Fruit fly (Drosophila melanogaster): ENCODE results near the gene Toll-9.
A peak's percentile ranks its signal among the peaks of the same experiment; 100 is the strongest.

The Toll-9 gene

DNA sequence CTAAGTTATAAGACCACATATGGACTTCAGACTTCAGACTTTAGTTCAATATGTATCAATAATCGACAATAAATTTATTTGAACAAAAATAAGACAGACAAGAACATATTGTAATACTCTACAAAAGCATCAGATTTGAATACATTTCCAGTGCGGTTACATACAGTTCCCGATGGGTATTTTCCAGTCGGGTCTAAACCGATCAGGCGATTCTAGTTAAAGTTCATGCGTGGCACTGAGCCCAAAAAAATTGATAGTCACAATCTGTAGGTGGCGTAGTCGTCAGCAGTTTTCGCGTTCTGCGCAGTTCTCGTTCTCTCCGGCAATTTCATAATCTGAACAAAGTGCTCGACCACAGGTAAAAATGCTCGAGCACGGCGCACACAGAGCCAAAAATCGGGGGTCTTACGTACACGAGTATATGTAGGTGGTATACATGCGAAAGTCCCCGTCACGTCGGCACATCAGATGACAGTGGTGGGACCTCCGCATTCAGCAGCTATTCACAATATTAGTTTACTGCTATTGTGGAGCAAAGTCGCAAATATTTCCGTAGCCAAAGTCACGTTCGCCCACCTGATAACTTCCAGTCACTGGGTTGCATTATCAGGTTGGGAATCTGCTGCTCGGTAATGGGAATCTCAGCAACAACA, 28.9 kb upstream of the Toll-9 start (continued):
- TF ChIP-seq Asciz (GFP tag; optimal IDR thresholded peaks at IDR 0.05) (no peak), CG32767 (GFP tag; IDR thresholded peaks at IDR 0.05) (no peak), ewg (GFP tag; optimal IDR thresholded peaks at IDR 0.05) (no peak), Xrp1 (GFP tag; IDR thresholded peaks at IDR 0.05) (no peak), Six4 (GFP tag; optimal IDR thresholded peaks at IDR 0.05) (no peak), GATAe (GFP tag; conservative IDR thresholded peaks at IDR 0.05) (no peak; the same call in 1 of the 2 replicates), CG6254 (GFP tag; optimal IDR thresholded peaks at IDR 0.05) (no peak), slou (GFP tag; optimal IDR thresholded peaks at IDR 0.05) (no peak), ash1 (GFP tag; optimal IDR thresholded peaks at IDR 0.05) (no peak), Drgx (GFP tag; IDR thresholded peaks at IDR 0.05) (0 out of 2 replicates have a peak, but pooled peaks have one; percentile 38), br (optimal IDR thresholded peaks at IDR 0.05) (no peak), gsb-n (tag; optimal IDR thresholded peaks at IDR 0.05) (no peak), Ravus (GFP tag; IDR thresholded peaks at IDR 0.05) (no peak), CG4617 (GFP tag; optimal IDR thresholded peaks at IDR 0.05; ENCODE audit: borderline replicate concordance) (no peak), Fer1 (GFP tag; optimal IDR thresholded peaks at IDR 0.05) (peak; percentile 69), sim (GFP tag; IDR thresholded peaks at IDR 0.05) (no peak), pho (GFP tag; optimal IDR thresholded peaks at IDR 0.05) (peak; percentile 64), Deaf1 (tag; optimal IDR thresholded peaks at IDR 0.05) (peak; percentile 37), caup (GFP tag; optimal IDR thresholded peaks at IDR 0.05; ENCODE audit: severe bottlenecking) (peak; percentile 46), seq (GFP tag; IDR thresholded peaks at IDR 0.05) (no peak; the same call in 1 of the 2 replicates), Atf6 (GFP tag; IDR thresholded peaks at IDR 0.05) (peak; percentile 75), C15 (GFP tag; IDR thresholded peaks at IDR 0.05) (no peak), CG2712 (tag; optimal IDR thresholded peaks at IDR 0.05) (peak; percentile 33), zf30C (GFP tag; optimal IDR thresholded peaks at IDR 0.05) (peak; percentile 9), CG14667 (GFP tag; IDR thresholded peaks at IDR 0.05) (no peak), CG10147 (GFP tag; optimal IDR thresholded peaks at IDR 0.05) (peak; percentile 3), CG8089 (GFP tag; optimal IDR thresholded peaks at IDR 0.05) (no peak), CG1647 (GFP tag; optimal IDR thresholded peaks at IDR 0.05) (peak; percentile 54), ara (GFP tag; IDR thresholded peaks at IDR 0.05) (no peak), CG4820 (GFP tag; optimal IDR thresholded peaks at IDR 0.05) (peak; percentile 59), CG11696 (GFP tag; IDR thresholded peaks at IDR 0.05) (no peak), CG6813 (GFP tag; optimal IDR thresholded peaks at IDR 0.05) (no peak), Doc2 (GFP tag; IDR thresholded peaks at IDR 0.05) (no peak), Jarid2 (GFP tag; optimal IDR thresholded peaks at IDR 0.05) (no peak), Xbp1 (GFP tag; optimal IDR thresholded peaks at IDR 0.05) (peak; percentile 40), so (GFP tag; IDR thresholded peaks at IDR 0.05) (peak; percentile 38; the same call in 2 of the 3 replicates), Kr (GFP tag; optimal IDR thresholded peaks at IDR 0.05) (no peak), peb (GFP tag; IDR thresholded peaks at IDR 0.05) (no peak), Ssrp (tag; optimal IDR thresholded peaks at IDR 0.05) (no peak), schlank (tag; optimal IDR thresholded peaks at IDR 0.05) (no peak), stc (GFP tag; IDR thresholded peaks at IDR 0.05) (no peak), D19B (GFP tag; optimal IDR thresholded peaks at IDR 0.05) (peak; percentile 99), Atf3 (GFP tag; optimal IDR thresholded peaks at IDR 0.05) (no peak), ap (GFP tag; IDR thresholded peaks at IDR 0.05) (no peak), CG18764 (GFP tag; optimal IDR thresholded peaks at IDR 0.05) (no peak), trh (GFP tag; optimal IDR thresholded peaks at IDR 0.05) (no peak), Hmx (GFP tag; optimal IDR thresholded peaks at IDR 0.05) (no peak), CG17186 (GFP tag; optimal IDR thresholded peaks at IDR 0.05) (no peak), Gug (GFP tag; IDR thresholded peaks at IDR 0.05) (peak; percentile 17; the same call in 1 of the 4 replicates), CG33557 (GFP tag; optimal IDR thresholded peaks at IDR 0.05) (no peak), btn (GFP tag; optimal IDR thresholded peaks at IDR 0.05) (no peak)

Data from whole organism, embryonic.